Fruit fly (Drosophila melanogaster): ENCODE results near the gene Raf.

Raf gene

dm6 chrX:2301069-2301508, 5.8 kb downstream of the Raf start (continued):
- TF ChIP-seq dati (GFP tag; IDR thresholded peaks at IDR 0.05) (no peak), kah (GFP tag; optimal IDR thresholded peaks at IDR 0.05) (no peak), CG2129 (GFP tag; IDR thresholded peaks at IDR 0.05; ENCODE audit: partially characterized antibody) (no peak), CG1832 (GFP tag; optimal IDR thresholded peaks at IDR 0.05) (no peak), Dfd (GFP tag; optimal IDR thresholded peaks at IDR 0.05) (no peak), mirr (GFP tag; optimal IDR thresholded peaks at IDR 0.05) (no peak), Mad (GFP tag; optimal IDR thresholded peaks at IDR 0.05) (no peak), HHEX (GFP tag; optimal IDR thresholded peaks at IDR 0.05) (peak; percentile 66), corto (GFP tag; optimal IDR thresholded peaks at IDR 0.05) (no peak), gce (GFP tag; IDR thresholded peaks at IDR 0.05) (no peak; the same call in 2 of the 3 replicates), CG13123 (GFP tag; optimal IDR thresholded peaks at IDR 0.05) (no peak), Neu2 (GFP tag; optimal IDR thresholded peaks at IDR 0.05; ENCODE audit: borderline replicate concordance) (no peak), row (GFP tag; IDR thresholded peaks at IDR 0.05) (peak; percentile 59), CG30431 (GFP tag; optimal IDR thresholded peaks at IDR 0.05) (no peak), CG10654 (GFP tag; optimal IDR thresholded peaks at IDR 0.05) (no peak), CG6272 (GFP tag; IDR thresholded peaks at IDR 0.05) (peak; percentile 34), zen2 (GFP tag; IDR thresholded peaks at IDR 0.05; ENCODE audit: partially characterized antibody) (no peak), NK7.1 (GFP tag; optimal IDR thresholded peaks at IDR 0.05) (no peak), sob (GFP tag; IDR thresholded peaks at IDR 0.05) (no peak), rib (GFP tag; IDR thresholded peaks at IDR 0.05) (no peak), Aef1 (GFP tag; IDR thresholded peaks at IDR 0.05) (peak; percentile 48; the same call in 2 of the 3 replicates), org-1 (GFP tag; optimal IDR thresholded peaks at IDR 0.05) (peak; percentile 62), ab (GFP tag; optimal IDR thresholded peaks at IDR 0.05) (no peak), abd-A (tag; optimal IDR thresholded peaks at IDR 0.05) (peak; percentile 82), jumu (GFP tag; optimal IDR thresholded peaks at IDR 0.05) (no peak), Oaz (GFP tag; IDR thresholded peaks at IDR 0.05) (no peak), B-H1 (GFP tag; IDR thresholded peaks at IDR 0.05) (peak; percentile 34; the same call in 1 of the 3 replicates), CG18262 (tag; optimal IDR thresholded peaks at IDR 0.05) (no peak), Dref (GFP tag; IDR thresholded peaks at IDR 0.05) (no peak), scrt (GFP tag; optimal IDR thresholded peaks at IDR 0.05) (peak; percentile 45), wek (GFP tag; optimal IDR thresholded peaks at IDR 0.05) (no peak), CoRest (tag; optimal IDR thresholded peaks at IDR 0.05) (peak; percentile 62), Ptx1 (GFP tag; IDR thresholded peaks at IDR 0.05) (peak; percentile 62), cad (GFP tag; optimal IDR thresholded peaks at IDR 0.05) (no peak), CG7928 (GFP tag; optimal IDR thresholded peaks at IDR 0.05) (peak; percentile 15), fd3F (GFP tag; optimal IDR thresholded peaks at IDR 0.05) (peak; percentile 36), CG16815 (GFP tag; optimal IDR thresholded peaks at IDR 0.05) (peak; percentile 46), NFAT (GFP tag; IDR thresholded peaks at IDR 0.05) (peak; percentile 53), CG7357 (GFP tag; IDR thresholded peaks at IDR 0.05) (peak; percentile 51; the same call in 2 of the 3 replicates), CG14014 (GFP tag; IDR thresholded peaks at IDR 0.05) (no peak; the same call in 1 of the 2 replicates), CG3995 (GFP tag; optimal IDR thresholded peaks at IDR 0.05) (peak; percentile 37), CG11723 (GFP tag; optimal IDR thresholded peaks at IDR 0.05) (no peak), CG1602 (GFP tag; optimal IDR thresholded peaks at IDR 0.05) (no peak), pho (GFP tag; optimal IDR thresholded peaks at IDR 0.05) (no peak), CG32767 (GFP tag; IDR thresholded peaks at IDR 0.05) (no peak), Myb (GFP tag; optimal IDR thresholded peaks at IDR 0.05) (no peak), ato (GFP tag; IDR thresholded peaks at IDR 0.05; ENCODE audit: partially characterized antibody) (no peak), CG10565 (GFP tag; optimal IDR thresholded peaks at IDR 0.05) (no peak), ranshi (GFP tag; IDR thresholded peaks at IDR 0.05) (0 out of 2 replicates have a peak, but pooled peaks have one; percentile 12), bowl (GFP tag; IDR thresholded peaks at IDR 0.05) (no peak), lola (GFP tag; optimal IDR thresholded peaks at IDR 0.05) (no peak)
